Fruit fly (Drosophila melanogaster): ENCODE measurements around the gene CG10357.

Gene CG10357

DNA sequence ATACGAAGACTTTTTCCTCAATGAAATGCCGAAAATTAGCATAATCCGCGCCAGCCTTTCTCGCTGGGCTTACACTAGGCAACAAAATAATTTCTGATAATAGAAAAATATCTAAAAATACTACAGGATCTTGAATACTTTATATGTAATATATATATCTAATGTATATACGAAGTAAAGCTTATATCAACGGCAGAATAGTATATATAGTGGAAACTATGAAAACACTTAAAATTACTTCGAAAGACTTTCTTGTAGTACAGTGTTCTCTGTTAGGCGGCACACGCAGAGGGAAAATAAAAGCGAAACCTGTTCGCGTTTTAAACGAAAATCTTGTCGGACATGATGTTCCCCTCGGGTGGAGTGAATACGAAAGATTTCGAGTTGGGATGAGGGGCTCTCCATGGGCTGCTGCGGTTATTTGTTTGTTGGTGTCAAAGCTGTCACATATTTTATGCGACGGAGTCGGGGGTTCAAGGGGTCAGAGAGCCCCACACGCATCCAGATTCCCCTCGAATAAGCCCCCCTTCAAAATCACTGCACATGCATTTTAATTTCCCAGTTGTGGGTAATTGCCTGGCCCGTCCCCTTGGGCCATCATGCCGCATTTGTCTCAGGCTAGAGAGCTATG is 19.0 kb downstream of the CG10357 start (continued):
- peak; percentile 27 for TF ChIP-seq Lhr (GFP tag; optimal IDR thresholded peaks at IDR 0.05)
- TF ChIP-seq CG11560 (tag; IDR thresholded peaks at IDR 0.05), result no peak
- peak; percentile 75 for TF ChIP-seq Xrp1 (GFP tag; IDR thresholded peaks at IDR 0.05)
- TF ChIP-seq CG34376 (GFP tag; optimal IDR thresholded peaks at IDR 0.05), result no peak
- no peak for TF ChIP-seq CG2116 (GFP tag; optimal IDR thresholded peaks at IDR 0.05)
- peak; percentile 83 for TF ChIP-seq CG15601 (tag; optimal IDR thresholded peaks at IDR 0.05)
- TF ChIP-seq ssp (GFP tag; IDR thresholded peaks at IDR 0.05), result no peak
- peak; percentile 73 for TF ChIP-seq grau (tag; optimal IDR thresholded peaks at IDR 0.05)
- peak; percentile 75 for TF ChIP-seq CoRest (tag; optimal IDR thresholded peaks at IDR 0.05)
- peak; percentile 25; the same call in 1 of the 2 replicates for TF ChIP-seq peb (GFP tag; IDR thresholded peaks at IDR 0.05)
- TF ChIP-seq MBD-R2 (GFP tag; IDR thresholded peaks at IDR 0.05), result no peak
- TF ChIP-seq CG7271 (tag; optimal IDR thresholded peaks at IDR 0.05), result no peak
- TF ChIP-seq CG8359 (GFP tag; optimal IDR thresholded peaks at IDR 0.05; ENCODE audit: borderline replicate concordance), result peak; percentile 29
- TF ChIP-seq GATAe (GFP tag; conservative IDR thresholded peaks at IDR 0.05), result no peak
- TF ChIP-seq Ssrp (tag; optimal IDR thresholded peaks at IDR 0.05), result peak; percentile 72
- TF ChIP-seq CG12071 (GFP tag; optimal IDR thresholded peaks at IDR 0.05), result no peak
- peak; percentile 59; the same call in 1 of the 2 replicates for TF ChIP-seq CG32532 (GFP tag; IDR thresholded peaks at IDR 0.05)
- TF ChIP-seq CG12219 (GFP tag; optimal IDR thresholded peaks at IDR 0.05), result peak; percentile 39
- no peak for TF ChIP-seq CG9215 (GFP tag; IDR thresholded peaks at IDR 0.05)
- TF ChIP-seq usp (GFP tag; optimal IDR thresholded peaks at IDR 0.05), result no peak
- TF ChIP-seq oc (tag; optimal IDR thresholded peaks at IDR 0.05), result peak; percentile 89
- peak; percentile 62 for TF ChIP-seq salm (tag; optimal IDR thresholded peaks at IDR 0.05)
- no peak for TF ChIP-seq eyg (GFP tag; optimal IDR thresholded peaks at IDR 0.05)
- no peak for TF ChIP-seq CG2889 (GFP tag; IDR thresholded peaks at IDR 0.05)
- TF ChIP-seq Mad (GFP tag; optimal IDR thresholded peaks at IDR 0.05), result no peak
- peak; percentile 80 for TF ChIP-seq nmo (GFP tag; optimal IDR thresholded peaks at IDR 0.05)
- no peak for TF ChIP-seq toy (GFP tag; IDR thresholded peaks at IDR 0.05)
- peak; percentile 92 for TF ChIP-seq CG31441 (GFP tag; IDR thresholded peaks at IDR 0.05)
- TF ChIP-seq NFAT (GFP tag; IDR thresholded peaks at IDR 0.05), result no peak; the same call in 1 of the 2 replicates
- peak; percentile 31; the same call in 1 of the 2 replicates for TF ChIP-seq CG10366 (GFP tag; IDR thresholded peaks at IDR 0.05)
- TF ChIP-seq CG10565 (GFP tag; optimal IDR thresholded peaks at IDR 0.05), result no peak
- no peak for TF ChIP-seq fd64A (GFP tag; optimal IDR thresholded peaks at IDR 0.05)
- peak in 1 of 2 experiments; percentile 80 for TF ChIP-seq Hr51 (GFP tag; optimal IDR thresholded peaks at IDR 0.05)
- TF ChIP-seq Chrac-16 (GFP tag; optimal IDR thresholded peaks at IDR 0.05), result peak; percentile 0
- TF ChIP-seq CG11695 (GFP tag; IDR thresholded peaks at IDR 0.05), result 0 out of 3 replicates have a peak, but pooled peaks have one; percentile 42
- TF ChIP-seq yki (optimal IDR thresholded peaks at IDR 0.05), result no peak
- no peak for TF ChIP-seq gcm2 (GFP tag; optimal IDR thresholded peaks at IDR 0.05)
- TF ChIP-seq CG6791 (GFP tag; IDR thresholded peaks at IDR 0.05; ENCODE audit: partially characterized antibody), result no peak
- TF ChIP-seq CG1233 (GFP tag; optimal IDR thresholded peaks at IDR 0.05), result peak; percentile 57
- no peak for TF ChIP-seq HLH4C (GFP tag; IDR thresholded peaks at IDR 0.05; ENCODE audit: partially characterized antibody)
- TF ChIP-seq Gsc (GFP tag; IDR thresholded peaks at IDR 0.05), result no peak
- TF ChIP-seq CG11398 (GFP tag; optimal IDR thresholded peaks at IDR 0.05), result no peak
- peak; percentile 69 for TF ChIP-seq Vsx1 (GFP tag; optimal IDR thresholded peaks at IDR 0.05)
- TF ChIP-seq CG13424 (tag; optimal IDR thresholded peaks at IDR 0.05), result peak; percentile 80
- no peak for TF ChIP-seq prd (optimal IDR thresholded peaks at IDR 0.05)
- TF ChIP-seq prd (GFP tag; IDR thresholded peaks at IDR 0.05), result peak; percentile 56; the same call in 1 of the 3 replicates
- peak; percentile 87 for TF ChIP-seq CG10979 (tag; optimal IDR thresholded peaks at IDR 0.05)
- TF ChIP-seq H2.0 (GFP tag; IDR thresholded peaks at IDR 0.05), result no peak
- TF ChIP-seq Stat92E (GFP tag; optimal IDR thresholded peaks at IDR 0.05), result peak in 1 of 3 experiments; percentile 45
- TF ChIP-seq CG10654 (GFP tag; optimal IDR thresholded peaks at IDR 0.05), result peak; percentile 33

All from whole organism, embryonic.